Fruit fly (Drosophila melanogaster): Measurements from ENCODE around the gene beta-PheRS.

The beta-PheRS gene

DNA sequence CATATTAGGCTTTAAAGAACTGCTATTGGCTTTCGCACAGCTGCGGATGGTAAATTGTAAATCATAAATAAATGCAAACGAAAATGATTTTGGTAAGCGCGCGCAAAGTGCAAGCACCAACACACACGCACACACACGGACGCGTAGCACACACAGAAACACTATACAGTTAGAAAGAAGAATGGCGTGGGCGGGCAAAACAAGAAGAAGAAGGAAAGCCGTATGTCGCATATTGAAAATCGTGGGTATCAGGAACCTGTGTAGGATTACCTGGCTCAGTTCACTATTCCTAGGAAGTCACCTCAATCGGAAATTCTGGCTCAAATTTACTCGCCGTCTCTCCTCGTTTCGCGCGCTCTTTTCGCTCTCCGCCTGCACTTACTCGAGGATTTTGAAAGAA is 31.6 kb downstream of the beta-PheRS start, which contains the start of gene cav (continued):
- TF ChIP-seq vnd (GFP tag; IDR thresholded peaks at IDR 0.05; ENCODE audit: partially characterized antibody): no peak
- no peak for TF ChIP-seq sens-2 (GFP tag; IDR thresholded peaks at IDR 0.05)
- no peak for TF ChIP-seq CG2116 (GFP tag; optimal IDR thresholded peaks at IDR 0.05)
- TF ChIP-seq CG15479 (GFP tag; optimal IDR thresholded peaks at IDR 0.05): peak; percentile 78
- TF ChIP-seq Vsx1 (GFP tag; optimal IDR thresholded peaks at IDR 0.05): no peak
- no peak for TF ChIP-seq CG11560 (tag; IDR thresholded peaks at IDR 0.05)
- TF ChIP-seq slou (GFP tag; optimal IDR thresholded peaks at IDR 0.05): no peak
- no peak for TF ChIP-seq CG7745 (tag; optimal IDR thresholded peaks at IDR 0.05)
- peak; percentile 1 for TF ChIP-seq Sin3A (optimal IDR thresholded peaks at IDR 0.05)
- no peak for TF ChIP-seq ftz-f1 (GFP tag; optimal IDR thresholded peaks at IDR 0.05)
- TF ChIP-seq cg (GFP tag; optimal IDR thresholded peaks at IDR 0.05): peak; percentile 45
- TF ChIP-seq dmrt99B (tag; optimal IDR thresholded peaks at IDR 0.05): no peak
- TF ChIP-seq Trl (optimal IDR thresholded peaks at IDR 0.05): no peak
- no peak for TF ChIP-seq Trl (GFP tag; optimal IDR thresholded peaks at IDR 0.05)
- no peak for TF ChIP-seq Lhr (GFP tag; optimal IDR thresholded peaks at IDR 0.05)
- TF ChIP-seq sr (GFP tag; IDR thresholded peaks at IDR 0.05): 0 out of 3 replicates have a peak, but pooled peaks have one; percentile 38
- no peak for TF ChIP-seq CG10959 (GFP tag; IDR thresholded peaks at IDR 0.05)
- 0 out of 3 replicates have a peak, but pooled peaks have one; percentile 20 for TF ChIP-seq CG2199 (GFP tag; IDR thresholded peaks at IDR 0.05)
- TF ChIP-seq salm (tag; optimal IDR thresholded peaks at IDR 0.05): no peak
- no peak for TF ChIP-seq Asciz (GFP tag; optimal IDR thresholded peaks at IDR 0.05)
- no peak for TF ChIP-seq CG1832 (GFP tag; optimal IDR thresholded peaks at IDR 0.05)
- TF ChIP-seq CG8924 (tag; optimal IDR thresholded peaks at IDR 0.05): no peak

DNA sequence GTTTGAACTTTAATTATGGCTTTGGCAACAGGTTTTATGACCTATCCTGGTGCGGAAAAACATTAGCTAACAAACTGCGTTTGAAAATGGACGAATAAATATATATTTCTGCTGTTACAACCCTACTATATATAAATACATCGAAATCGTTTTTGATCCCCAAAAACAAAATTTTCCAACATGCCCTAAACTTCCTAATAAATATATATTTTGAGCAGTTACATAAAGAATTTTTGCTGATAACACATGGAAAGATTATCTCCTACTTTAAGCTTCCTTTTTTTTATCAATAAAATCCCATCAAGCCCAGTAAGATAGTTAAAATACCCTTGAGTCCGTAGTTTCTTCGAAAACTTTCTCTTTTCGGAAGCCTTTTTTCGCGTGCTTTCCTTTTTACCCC is 33.4 kb downstream of the beta-PheRS start:
- TF ChIP-seq Trl (optimal IDR thresholded peaks at IDR 0.05) (peak in 1 of 2 experiments; percentile 28), Trl (GFP tag; optimal IDR thresholded peaks at IDR 0.05) (no peak), Fer2 (tag; optimal IDR thresholded peaks at IDR 0.05) (no peak), CG10565 (GFP tag; optimal IDR thresholded peaks at IDR 0.05) (no peak)

dm6 chr3R:24218565-24218964 is 33.9 kb downstream of the beta-PheRS start, which contains the start of gene CG17786:
Gene CG17786, minus strand, starts transcription at chr3R:24218718.
- TF ChIP-seq CG6175 (GFP tag; IDR thresholded peaks at IDR 0.05): no peak
- no peak for TF ChIP-seq Hsf (GFP tag; optimal IDR thresholded peaks at IDR 0.05)
- TF ChIP-seq CTCF (GFP tag; optimal IDR thresholded peaks at IDR 0.05): no peak
- TF ChIP-seq Pdp1 (GFP tag; optimal IDR thresholded peaks at IDR 0.05): peak in 1 of 2 experiments; percentile 54
- TF ChIP-seq chinmo (GFP tag; IDR thresholded peaks at IDR 0.05; ENCODE audit: partially characterized antibody): peak; percentile 89; the same call in 3 of the 4 replicates
- no peak for TF ChIP-seq Ada2b (GFP tag; IDR thresholded peaks at IDR 0.05)
- no peak for TF ChIP-seq Lim3 (GFP tag; IDR thresholded peaks at IDR 0.05)
- no peak for TF ChIP-seq Atf-2 (GFP tag; optimal IDR thresholded peaks at IDR 0.05)
- no peak for TF ChIP-seq CG32772 (GFP tag; IDR thresholded peaks at IDR 0.05)
- peak in 1 of 2 experiments; percentile 41 for TF ChIP-seq crp (GFP tag; optimal IDR thresholded peaks at IDR 0.05)
- 0 out of 2 replicates have a peak, but pooled peaks have one; percentile 19 for TF ChIP-seq CG9932 (GFP tag; IDR thresholded peaks at IDR 0.05)
- TF ChIP-seq Trl (optimal IDR thresholded peaks at IDR 0.05): peak; percentile 79 to 81
- no peak for TF ChIP-seq Trl (GFP tag; optimal IDR thresholded peaks at IDR 0.05)
- no peak for TF ChIP-seq CG3407 (GFP tag; optimal IDR thresholded peaks at IDR 0.05)
- peak; percentile 17 for TF ChIP-seq HLHmδ (GFP tag; optimal IDR thresholded peaks at IDR 0.05)
- TF ChIP-seq esg (GFP tag; conservative IDR thresholded peaks at IDR 0.05): no peak
- TF ChIP-seq sr (GFP tag; IDR thresholded peaks at IDR 0.05): 0 out of 3 replicates have a peak, but pooled peaks have one; percentile 22
- no peak for TF ChIP-seq Sox100B (GFP tag; optimal IDR thresholded peaks at IDR 0.05)
- no peak for TF ChIP-seq sqz (GFP tag; optimal IDR thresholded peaks at IDR 0.05)
- no peak for TF ChIP-seq fd102C (GFP tag; optimal IDR thresholded peaks at IDR 0.05)
- 0 out of 2 replicates have a peak, but pooled peaks have one; percentile 40 for TF ChIP-seq rib (GFP tag; IDR thresholded peaks at IDR 0.05)
- TF ChIP-seq CG3995 (GFP tag; optimal IDR thresholded peaks at IDR 0.05): no peak
- TF ChIP-seq CG9727 (GFP tag; optimal IDR thresholded peaks at IDR 0.05): no peak
- TF ChIP-seq amos (GFP tag; IDR thresholded peaks at IDR 0.05; ENCODE audit: partially characterized antibody): peak; percentile 27; the same call in 1 of the 2 replicates
- peak; percentile 82 for TF ChIP-seq Jarid2 (GFP tag; optimal IDR thresholded peaks at IDR 0.05)
- peak; percentile 62; the same call in 1 of the 2 replicates for TF ChIP-seq vvl (GFP tag; IDR thresholded peaks at IDR 0.05)
- peak; percentile 48 for TF ChIP-seq her (GFP tag; optimal IDR thresholded peaks at IDR 0.05)
- TF ChIP-seq pros (GFP tag; optimal IDR thresholded peaks at IDR 0.05): peak; percentile 25

All from whole organism, embryonic.